Fruit fly (Drosophila melanogaster): Measurements from ENCODE around the gene Mnt.
A peak's percentile ranks its signal among the peaks of the same experiment; 100 is the strongest.

Mnt gene

DNA sequence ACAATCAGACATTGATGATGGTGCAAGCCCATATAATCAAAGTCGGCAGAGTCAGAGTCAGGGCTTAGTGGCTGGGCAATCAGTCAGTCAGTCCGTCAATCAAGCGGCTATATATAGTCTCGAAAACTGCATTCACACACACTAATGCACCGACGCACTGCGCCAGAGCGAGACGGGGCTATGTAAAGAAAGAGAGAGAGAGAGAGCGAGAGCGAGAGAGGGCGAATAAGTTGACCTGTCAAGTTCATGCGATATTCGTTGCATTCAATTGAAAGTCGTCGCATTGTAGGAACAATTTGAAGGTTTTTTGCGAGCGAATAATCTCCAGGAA, 10.8 kb downstream of the Mnt start:
- TF ChIP-seq N (GFP tag; optimal IDR thresholded peaks at IDR 0.05) (no peak), usp (GFP tag; optimal IDR thresholded peaks at IDR 0.05) (no peak), fru (GFP tag; optimal IDR thresholded peaks at IDR 0.05) (no peak), dl (GFP tag; optimal IDR thresholded peaks at IDR 0.05; ENCODE audit: insufficient read depth in 1 of 2, partially characterized antibody in 2 of 2) (peak in 1 of 2 experiments; percentile 28), Vsx2 (GFP tag; optimal IDR thresholded peaks at IDR 0.05; ENCODE audit: partially characterized antibody) (no peak), sv (GFP tag; optimal IDR thresholded peaks at IDR 0.05) (no peak), sage (GFP tag; optimal IDR thresholded peaks at IDR 0.05) (no peak), woc (GFP tag; optimal IDR thresholded peaks at IDR 0.05) (no peak)

DNA sequence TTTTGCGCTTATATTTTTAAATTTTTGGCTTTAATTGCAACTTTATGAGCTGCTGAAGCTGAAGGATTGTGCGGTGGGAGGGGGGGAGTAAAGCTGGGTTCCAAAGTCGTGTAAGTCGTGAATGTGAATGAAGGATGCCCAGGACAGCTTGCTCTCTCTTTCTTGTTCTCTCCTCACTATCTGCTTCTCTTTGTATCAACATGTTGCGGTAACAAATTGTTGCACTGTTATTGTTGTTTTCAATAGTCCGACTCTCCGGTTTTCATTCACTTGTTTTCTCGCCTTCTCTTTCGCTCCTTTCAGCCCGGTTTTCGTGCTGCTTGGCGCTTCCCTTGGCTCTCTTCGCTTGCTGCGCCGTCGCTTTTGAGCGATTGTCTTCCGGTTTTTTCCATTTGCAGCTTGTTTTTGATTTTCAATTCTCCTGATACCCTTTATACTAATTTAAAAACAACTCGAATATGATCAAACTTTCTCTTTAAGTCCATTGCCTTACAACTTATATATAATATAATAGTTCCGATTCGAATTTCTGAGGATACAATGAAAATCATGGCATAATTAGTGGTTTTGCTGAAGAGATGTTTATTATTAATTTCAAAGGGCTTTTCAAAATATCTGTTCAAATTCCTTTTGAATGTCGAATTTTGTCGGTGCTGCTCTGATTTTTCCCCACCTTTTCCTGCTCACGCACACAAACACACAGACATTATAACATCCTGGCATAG, 13.4 kb downstream of the Mnt start:
- no peak for TF ChIP-seq Jra (GFP tag; optimal IDR thresholded peaks at IDR 0.05)
- peak; percentile 63 for TF ChIP-seq Sp1 (GFP tag; optimal IDR thresholded peaks at IDR 0.05)
- TF ChIP-seq fru (GFP tag; optimal IDR thresholded peaks at IDR 0.05), result peak; percentile 74
- peak; percentile 13 for TF ChIP-seq br (GFP tag; optimal IDR thresholded peaks at IDR 0.05)
- peak; percentile 7 for TF ChIP-seq woc (GFP tag; optimal IDR thresholded peaks at IDR 0.05)
- TF ChIP-seq sage (GFP tag; optimal IDR thresholded peaks at IDR 0.05), result peak; percentile 20
- peak in 1 of 2 experiments; percentile 72 for TF ChIP-seq foxo (GFP tag; optimal IDR thresholded peaks at IDR 0.05)
- peak; percentile 17 for TF ChIP-seq brk (GFP tag; optimal IDR thresholded peaks at IDR 0.05)
- no peak for TF ChIP-seq Vsx2 (GFP tag; optimal IDR thresholded peaks at IDR 0.05; ENCODE audit: partially characterized antibody)
- peak; percentile 50 for TF ChIP-seq ey (GFP tag; optimal IDR thresholded peaks at IDR 0.05)
- TF ChIP-seq Abd-B (GFP tag; optimal IDR thresholded peaks at IDR 0.05), result no peak
- peak; percentile 65 for TF ChIP-seq h (GFP tag; optimal IDR thresholded peaks at IDR 0.05)
- no peak for TF ChIP-seq dl (GFP tag; optimal IDR thresholded peaks at IDR 0.05; ENCODE audit: insufficient read depth in 1 of 2, partially characterized antibody in 2 of 2)
- peak; percentile 62 for TF ChIP-seq rgr (GFP tag; optimal IDR thresholded peaks at IDR 0.05)
- peak; percentile 62 for TF ChIP-seq HLH106 (tag; optimal IDR thresholded peaks at IDR 0.05)
- peak; percentile 62 for TF ChIP-seq OdsH (GFP tag; optimal IDR thresholded peaks at IDR 0.05)

dm6 chrX:3685534-3685922, 13.9 kb downstream of the Mnt start:
- TF ChIP-seq dl (GFP tag; optimal IDR thresholded peaks at IDR 0.05; ENCODE audit: insufficient read depth in 1 of 2, partially characterized antibody in 2 of 2) (peak in 1 of 2 experiments; percentile 28), psq (GFP tag; optimal IDR thresholded peaks at IDR 0.05) (peak; percentile 92), Dif (GFP tag; optimal IDR thresholded peaks at IDR 0.05; ENCODE audit: partially characterized antibody) (peak; percentile 33), pan (optimal IDR thresholded peaks at IDR 0.05) (no peak)

dm6 chrX:3686469-3687410, 15.1 kb downstream of the Mnt start:
- TF ChIP-seq Mio (GFP tag; optimal IDR thresholded peaks at IDR 0.05) (no peak), Sp1 (GFP tag; optimal IDR thresholded peaks at IDR 0.05) (peak; percentile 86), psq (GFP tag; optimal IDR thresholded peaks at IDR 0.05) (peak; percentile 90), Myc (optimal IDR thresholded peaks at IDR 0.05) (no peak), fru (GFP tag; optimal IDR thresholded peaks at IDR 0.05) (peak; percentile 95), CrebA (GFP tag; optimal IDR thresholded peaks at IDR 0.05; ENCODE audit: borderline replicate concordance) (peak; percentile 37), dl (GFP tag; optimal IDR thresholded peaks at IDR 0.05; ENCODE audit: insufficient read depth in 1 of 2, partially characterized antibody in 2 of 2) (no peak), sv (GFP tag; optimal IDR thresholded peaks at IDR 0.05) (peak; percentile 21), br (GFP tag; optimal IDR thresholded peaks at IDR 0.05) (peak; percentile 90), rgr (GFP tag; optimal IDR thresholded peaks at IDR 0.05) (peak; percentile 84), foxo (GFP tag; optimal IDR thresholded peaks at IDR 0.05) (peak; percentile 28 to 88), OdsH (GFP tag; optimal IDR thresholded peaks at IDR 0.05) (peak; percentile 87), HLH106 (tag; optimal IDR thresholded peaks at IDR 0.05) (peak; percentile 88), h (GFP tag; optimal IDR thresholded peaks at IDR 0.05) (peak; percentile 83), GATAd (GFP tag; optimal IDR thresholded peaks at IDR 0.05) (no peak), CG9705 (GFP tag; optimal IDR thresholded peaks at IDR 0.05) (peak; percentile 76), Jra (GFP tag; optimal IDR thresholded peaks at IDR 0.05) (peak; percentile 32), woc (GFP tag; optimal IDR thresholded peaks at IDR 0.05) (peak; percentile 94), tai (GFP tag; optimal IDR thresholded peaks at IDR 0.05) (peak; percentile 54), Rel (GFP tag; optimal IDR thresholded peaks at IDR 0.05) (no peak), Rel (tag; optimal IDR thresholded peaks at IDR 0.05) (peak; percentile 64), Dif (GFP tag; optimal IDR thresholded peaks at IDR 0.05; ENCODE audit: partially characterized antibody) (peak; percentile 20), ey (GFP tag; optimal IDR thresholded peaks at IDR 0.05) (peak; percentile 91), Hnf4 (GFP tag; optimal IDR thresholded peaks at IDR 0.05) (peak; percentile 78), CG32264 (GFP tag; optimal IDR thresholded peaks at IDR 0.05) (peak; percentile 56), Hr78 (GFP tag; optimal IDR thresholded peaks at IDR 0.05) (no peak), dmrt93B (GFP tag; optimal IDR thresholded peaks at IDR 0.05) (peak; percentile 77), usp (GFP tag; optimal IDR thresholded peaks at IDR 0.05) (no peak)
